Fruit fly (Drosophila melanogaster): ENCODE results near the gene CG11726.

DNA sequence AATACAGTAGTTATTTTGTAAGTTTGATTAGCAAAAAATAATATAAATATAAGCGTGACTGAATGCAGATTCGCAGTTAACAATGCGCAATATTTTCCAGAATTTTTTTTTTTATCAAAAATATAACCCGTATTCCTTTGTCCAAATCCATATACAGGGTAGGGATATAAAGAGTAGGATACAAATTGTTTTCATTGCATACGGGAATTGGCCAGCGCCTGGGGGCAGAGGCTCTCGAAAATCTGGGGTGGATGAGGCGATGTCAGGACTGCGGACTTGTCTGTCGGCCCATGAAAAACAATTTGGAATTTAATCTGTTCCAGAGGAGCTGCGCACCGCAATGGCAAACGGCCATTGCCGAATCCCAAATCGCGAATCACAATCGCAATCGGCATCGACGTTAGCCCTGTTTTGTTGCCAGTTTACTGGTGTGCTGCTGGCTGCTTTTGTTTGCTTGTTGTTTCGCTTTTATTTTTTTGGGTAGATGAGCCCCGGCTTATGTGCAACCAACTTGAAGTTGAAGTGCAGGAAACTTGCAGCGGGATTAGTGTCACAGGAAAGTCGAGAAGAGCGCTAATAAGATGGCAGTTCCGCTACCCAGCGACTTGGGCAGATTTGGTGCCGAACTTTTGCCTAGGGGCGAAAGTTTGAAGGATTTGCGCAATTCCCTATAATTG, 11.6 kb upstream of the CG11726 start:
- TF ChIP-seq CG8478 (optimal IDR thresholded peaks at IDR 0.05) (no peak), CTCF (optimal IDR thresholded peaks at IDR 0.05) (no peak)
